Worm (Caenorhabditis elegans): Measurements from ENCODE around the gene T15B12.2.

The T15B12.2 gene

DNA sequence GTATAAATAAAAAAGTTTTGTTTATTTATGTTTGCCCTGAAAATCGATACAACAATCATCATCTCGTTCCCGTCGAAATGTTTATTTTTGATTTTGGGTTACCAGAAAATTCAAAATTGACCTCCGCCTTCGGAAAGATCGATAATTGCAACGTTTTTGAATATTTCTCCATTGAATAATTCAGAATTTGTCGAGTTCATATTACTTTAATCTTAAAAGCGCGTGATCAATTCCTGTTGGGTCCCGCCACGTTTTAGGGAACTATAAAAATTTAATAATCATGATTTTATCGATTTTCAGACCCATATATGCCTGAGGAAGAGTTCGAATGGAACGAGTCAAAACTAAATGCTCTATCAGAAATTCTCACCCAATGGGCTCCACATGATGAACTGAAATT lies 24.6 kb upstream of the T15B12.2 start, which contains the start of gene sorf-2:
TSS of gene sorf-2 (plus strand) at position 301 of the 400 bp plus-strand sequence.
- no peak for TF ChIP-seq med-1 (GFP tag; optimal IDR thresholded peaks at IDR 0.05; ENCODE audit: insufficient read depth)
- no peak for TF ChIP-seq ref-1 (GFP tag; conservative IDR thresholded peaks at IDR 0.05)
- no peak for TF ChIP-seq flt-1 (GFP tag; IDR thresholded peaks at IDR 0.05)
- TF ChIP-seq ztf-29 (GFP tag; IDR thresholded peaks at IDR 0.05), result no peak
- TF ChIP-seq klf-2 (GFP tag; conservative IDR thresholded peaks at IDR 0.05), result no peak
- TF ChIP-seq cog-1 (tag; optimal IDR thresholded peaks at IDR 0.05), result no peak
- TF ChIP-seq T22C8.4 (GFP tag; IDR thresholded peaks at IDR 0.05), result no peak
- no peak for TF ChIP-seq tab-1 (GFP tag; IDR thresholded peaks at IDR 0.05)
- TF ChIP-seq ztf-23 (GFP tag; IDR thresholded peaks at IDR 0.05), result no peak

DNA sequence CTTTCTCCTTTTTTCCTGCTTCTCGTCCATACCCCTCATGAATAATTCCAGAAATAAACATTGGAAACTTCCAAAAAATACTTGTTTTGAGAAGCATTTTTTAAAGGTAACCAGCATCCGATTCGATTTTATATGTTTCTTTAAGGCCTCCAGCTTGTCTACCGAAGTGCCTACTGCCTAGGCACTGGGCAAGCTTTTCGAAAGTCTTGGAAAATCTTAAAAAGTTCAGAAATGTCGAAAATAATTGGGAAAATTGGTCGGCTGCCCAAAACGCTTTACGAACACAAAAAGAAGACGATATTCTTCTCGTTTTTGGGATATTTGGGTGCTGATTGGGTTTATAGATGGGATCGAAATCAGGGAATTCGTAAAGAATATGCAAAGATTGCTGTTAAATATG lies 20.0 kb upstream of the T15B12.2 start, which contains the start of gene F52C9.3:
TSS of gene F52C9.3 (plus strand) at position 225 of the 400 bp plus-strand sequence.
- TF ChIP-seq ref-1 (GFP tag; conservative IDR thresholded peaks at IDR 0.05) (no peak), cog-1 (tag; optimal IDR thresholded peaks at IDR 0.05) (no peak), ztf-29 (GFP tag; IDR thresholded peaks at IDR 0.05) (no peak), tab-1 (GFP tag; IDR thresholded peaks at IDR 0.05) (no peak), med-1 (GFP tag; optimal IDR thresholded peaks at IDR 0.05; ENCODE audit: insufficient read depth) (no peak), ztf-23 (GFP tag; IDR thresholded peaks at IDR 0.05) (no peak), T22C8.4 (GFP tag; IDR thresholded peaks at IDR 0.05) (no peak)

DNA sequence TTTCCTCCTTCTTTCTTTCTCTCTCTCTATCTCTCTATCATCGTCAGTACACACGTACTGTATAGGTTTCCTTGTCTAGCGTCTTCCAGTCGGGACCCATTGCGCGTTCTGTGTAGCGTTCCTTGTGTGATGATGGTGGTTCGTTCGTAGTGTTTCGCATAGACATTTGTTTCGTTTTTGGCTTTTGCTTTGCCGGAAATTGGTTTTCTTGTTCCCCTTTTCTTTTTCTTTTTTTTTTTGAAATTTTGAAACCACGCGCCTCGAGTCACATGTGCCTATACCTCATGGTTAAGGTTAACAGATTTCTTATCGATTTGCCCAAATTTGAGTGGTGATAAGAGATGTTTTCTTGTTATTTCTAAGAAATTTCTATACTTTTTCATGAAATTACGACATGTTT lies 16.9 kb upstream of the T15B12.2 start:
- TF ChIP-seq klf-2 (GFP tag; conservative IDR thresholded peaks at IDR 0.05) (no peak), cog-1 (tag; optimal IDR thresholded peaks at IDR 0.05) (no peak)

DNA sequence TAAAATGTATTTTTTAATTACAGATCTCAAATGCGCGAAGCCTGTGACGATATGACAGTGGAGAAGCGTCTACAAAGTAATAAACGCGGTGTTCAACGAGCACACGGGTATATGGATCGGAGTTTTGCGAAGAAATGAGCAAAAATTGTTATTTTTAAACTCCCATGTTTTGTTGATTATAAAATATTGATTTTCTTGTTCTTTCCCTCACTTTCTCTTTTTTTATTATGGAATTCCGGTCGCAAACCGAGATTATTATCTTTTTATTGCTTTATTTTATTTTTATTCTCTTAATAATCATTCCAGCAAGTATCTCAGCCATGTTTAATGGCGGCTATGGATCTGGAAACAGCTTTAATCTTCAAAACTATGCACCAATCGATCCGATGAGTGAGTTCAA lies 9.3 kb upstream of the T15B12.2 start, which contains the start of gene pqe-1:
TSS of gene pqe-1 (plus strand) at position 301 of the 400 bp plus-strand sequence.
- TF ChIP-seq klf-2 (GFP tag; conservative IDR thresholded peaks at IDR 0.05), result no peak

DNA sequence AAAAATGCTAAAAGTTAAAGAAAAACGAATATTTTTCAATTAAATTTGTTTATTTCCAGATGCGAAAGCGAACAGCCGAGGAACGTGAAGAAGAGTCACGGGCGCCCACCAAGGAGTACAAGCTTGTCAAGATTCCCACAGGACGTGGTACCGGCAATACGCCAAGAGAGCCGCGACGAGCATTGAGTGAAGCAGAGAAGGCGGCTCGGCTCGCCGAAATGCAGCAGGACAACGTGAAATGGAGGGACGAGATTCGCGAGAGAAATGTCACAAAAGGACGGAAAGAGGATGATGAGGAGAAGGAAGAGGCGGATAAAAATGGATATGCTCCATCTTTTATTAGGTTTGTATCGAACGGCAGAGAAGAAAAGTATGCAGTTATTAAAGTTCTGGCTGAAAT lies 8.7 kb upstream of the T15B12.2 start:
- TF ChIP-seq ztf-23 (GFP tag; IDR thresholded peaks at IDR 0.05) (no peak), T22C8.4 (GFP tag; IDR thresholded peaks at IDR 0.05) (no peak), ztf-29 (GFP tag; IDR thresholded peaks at IDR 0.05) (no peak), klf-2 (GFP tag; conservative IDR thresholded peaks at IDR 0.05) (no peak), tab-1 (GFP tag; IDR thresholded peaks at IDR 0.05) (no peak), flt-1 (GFP tag; IDR thresholded peaks at IDR 0.05) (no peak), ref-1 (GFP tag; conservative IDR thresholded peaks at IDR 0.05) (no peak), med-1 (GFP tag; optimal IDR thresholded peaks at IDR 0.05; ENCODE audit: insufficient read depth) (no peak), cog-1 (tag; optimal IDR thresholded peaks at IDR 0.05) (no peak)

DNA sequence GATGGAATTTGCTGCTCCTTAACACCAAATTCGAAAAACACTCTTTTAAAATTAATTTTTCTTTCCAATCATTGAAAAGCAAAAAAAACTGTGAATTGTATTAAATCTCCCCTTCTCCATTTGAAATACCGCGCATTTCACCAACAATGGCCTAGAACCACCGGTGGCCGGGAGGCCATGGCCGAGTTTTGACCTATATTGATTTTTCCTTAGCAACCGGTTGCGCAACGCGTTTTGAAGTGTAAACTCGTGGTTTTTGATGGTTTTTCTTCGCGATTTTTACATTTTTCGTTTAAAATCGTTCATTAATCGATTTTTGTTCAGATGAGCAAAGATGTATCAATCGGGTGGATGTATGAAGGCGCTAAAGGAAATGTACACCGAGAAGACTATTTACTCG lies 6.6 kb upstream of the T15B12.2 start, which contains the start of gene mog-3:
TSS of gene mog-3 (plus strand) at position 319 of the 400 bp plus-strand sequence.
- TF ChIP-seq flt-1 (GFP tag; IDR thresholded peaks at IDR 0.05), result peak; percentile 15; the same call in 1 of the 2 replicates
- TF ChIP-seq ztf-23 (GFP tag; IDR thresholded peaks at IDR 0.05), result peak; percentile 76
- no peak for TF ChIP-seq tab-1 (GFP tag; IDR thresholded peaks at IDR 0.05)
- TF ChIP-seq klf-2 (GFP tag; conservative IDR thresholded peaks at IDR 0.05), result peak; percentile 61; the same call in 1 of the 2 replicates
- TF ChIP-seq T22C8.4 (GFP tag; IDR thresholded peaks at IDR 0.05), result peak; percentile 94
- TF ChIP-seq med-1 (GFP tag; optimal IDR thresholded peaks at IDR 0.05; ENCODE audit: insufficient read depth), result no peak

DNA sequence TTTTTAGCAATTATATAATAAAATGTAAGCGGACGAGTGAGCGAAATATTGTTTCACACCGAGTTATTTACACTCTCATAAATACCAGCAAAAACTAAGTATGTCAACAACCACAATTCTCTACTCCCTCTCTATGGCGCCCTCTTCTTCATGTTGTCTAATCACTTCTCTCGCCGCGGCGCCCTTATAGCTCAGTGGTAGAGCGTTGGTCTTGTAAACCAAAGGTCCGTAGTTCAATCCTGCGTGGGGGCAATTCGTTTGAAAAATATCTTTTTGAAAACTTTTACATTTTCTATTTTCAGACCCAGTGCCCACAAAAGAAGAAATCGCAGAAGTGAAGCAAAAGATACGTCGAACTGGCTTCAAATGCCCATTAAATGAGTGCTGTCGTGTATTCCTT lies 4.0 kb upstream of the T15B12.2 start:
- TF ChIP-seq tab-1 (GFP tag; IDR thresholded peaks at IDR 0.05) (peak; percentile 85), ztf-29 (GFP tag; IDR thresholded peaks at IDR 0.05) (peak; percentile 77), med-1 (GFP tag; optimal IDR thresholded peaks at IDR 0.05; ENCODE audit: insufficient read depth) (no peak), cog-1 (tag; optimal IDR thresholded peaks at IDR 0.05) (peak; percentile 49), ref-1 (GFP tag; conservative IDR thresholded peaks at IDR 0.05) (peak; percentile 67), T22C8.4 (GFP tag; IDR thresholded peaks at IDR 0.05) (peak; percentile 77; the same call in 1 of the 2 replicates), flt-1 (GFP tag; IDR thresholded peaks at IDR 0.05) (peak; percentile 74), klf-2 (GFP tag; conservative IDR thresholded peaks at IDR 0.05) (peak; percentile 92), ztf-23 (GFP tag; IDR thresholded peaks at IDR 0.05) (peak; percentile 92)

DNA sequence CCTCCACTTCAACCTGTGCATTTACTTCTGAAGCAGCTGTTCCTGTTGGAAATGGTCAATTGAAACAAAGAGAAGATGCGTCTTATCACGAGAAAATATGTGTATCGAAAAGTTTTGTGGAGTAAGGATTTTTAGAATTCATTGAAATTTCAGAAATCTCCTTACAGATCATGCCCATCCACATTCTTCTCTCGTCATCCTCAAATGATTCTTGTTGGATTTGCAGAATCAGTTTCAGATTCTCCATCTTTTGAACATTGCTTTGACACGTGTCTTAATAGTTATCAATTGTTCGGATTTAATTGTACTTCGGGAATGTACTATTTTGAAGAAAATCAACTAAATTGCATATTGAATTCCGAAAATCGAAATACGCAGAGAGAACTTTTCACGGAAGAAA lies 2.4 kb upstream of the T15B12.2 start:
- no peak for TF ChIP-seq T22C8.4 (GFP tag; IDR thresholded peaks at IDR 0.05)
- TF ChIP-seq med-1 (GFP tag; optimal IDR thresholded peaks at IDR 0.05; ENCODE audit: insufficient read depth), result no peak
- no peak for TF ChIP-seq cog-1 (tag; optimal IDR thresholded peaks at IDR 0.05)
- TF ChIP-seq ztf-23 (GFP tag; IDR thresholded peaks at IDR 0.05), result no peak
- TF ChIP-seq tab-1 (GFP tag; IDR thresholded peaks at IDR 0.05), result no peak

DNA sequence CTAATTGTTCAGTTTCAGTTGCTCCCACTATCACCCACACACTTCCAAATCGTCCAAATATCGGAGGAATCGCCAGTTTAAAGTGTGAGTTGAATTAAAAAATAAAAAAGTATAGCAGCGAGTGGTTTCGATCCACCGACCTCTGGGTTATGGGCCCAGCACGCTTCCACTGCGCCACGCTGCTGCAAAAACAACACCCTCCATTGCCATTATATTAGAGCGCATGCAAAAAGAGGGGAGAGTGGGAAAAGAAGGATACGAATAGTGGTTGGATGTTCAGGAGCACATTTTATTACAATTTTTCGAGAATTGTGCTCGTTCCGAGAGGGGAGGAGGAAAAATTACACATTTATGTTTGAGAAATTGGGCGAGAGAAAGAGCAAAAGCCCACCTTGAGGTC lies 6.8 kb downstream of the T15B12.2 start:
- TF ChIP-seq ref-1 (GFP tag; conservative IDR thresholded peaks at IDR 0.05) (peak; percentile 88), tab-1 (GFP tag; IDR thresholded peaks at IDR 0.05) (peak; percentile 95), T22C8.4 (GFP tag; IDR thresholded peaks at IDR 0.05) (peak; percentile 94), med-1 (GFP tag; optimal IDR thresholded peaks at IDR 0.05; ENCODE audit: insufficient read depth) (peak; percentile 71), ztf-23 (GFP tag; IDR thresholded peaks at IDR 0.05) (peak; percentile 95), ztf-29 (GFP tag; IDR thresholded peaks at IDR 0.05) (peak; percentile 95), flt-1 (GFP tag; IDR thresholded peaks at IDR 0.05) (peak; percentile 96), klf-2 (GFP tag; conservative IDR thresholded peaks at IDR 0.05) (peak; percentile 92), cog-1 (tag; optimal IDR thresholded peaks at IDR 0.05) (peak; percentile 78)

DNA sequence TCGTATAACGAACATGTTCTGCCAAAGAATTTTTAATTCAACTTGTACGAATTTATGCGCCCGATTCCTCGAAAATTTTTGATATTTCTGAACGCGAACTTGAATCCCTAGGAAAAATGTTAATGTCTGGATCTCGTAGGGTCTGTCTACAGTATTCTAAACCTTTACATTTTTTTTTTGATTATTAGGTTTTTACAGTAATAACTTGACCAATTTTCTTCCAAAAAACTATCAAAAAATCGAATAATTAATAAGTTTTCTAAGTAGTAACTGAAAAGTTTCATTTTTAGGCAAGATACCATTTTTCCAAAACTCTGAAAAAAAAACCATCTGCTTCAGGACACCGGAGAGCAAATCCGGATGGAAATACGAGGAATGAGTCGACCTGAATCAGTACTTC lies 7.4 kb downstream of the T15B12.2 start:
- no peak for TF ChIP-seq ztf-29 (GFP tag; IDR thresholded peaks at IDR 0.05)
- no peak for TF ChIP-seq flt-1 (GFP tag; IDR thresholded peaks at IDR 0.05)
- TF ChIP-seq tab-1 (GFP tag; IDR thresholded peaks at IDR 0.05), result no peak
- no peak for TF ChIP-seq cog-1 (tag; optimal IDR thresholded peaks at IDR 0.05)
- TF ChIP-seq T22C8.4 (GFP tag; IDR thresholded peaks at IDR 0.05), result no peak
- no peak for TF ChIP-seq ztf-23 (GFP tag; IDR thresholded peaks at IDR 0.05)
- no peak for TF ChIP-seq klf-2 (GFP tag; conservative IDR thresholded peaks at IDR 0.05)
- no peak for TF ChIP-seq ref-1 (GFP tag; conservative IDR thresholded peaks at IDR 0.05)
- no peak for TF ChIP-seq med-1 (GFP tag; optimal IDR thresholded peaks at IDR 0.05; ENCODE audit: insufficient read depth)

Data from whole organism, midembryonic.